Fruit fly (Drosophila melanogaster) whole organism: ENCODE data around the gene CG9903.

Experiments used
- CG8478 ChIP-seq: fragments of >200 bp; optimal IDR thresholded peaks from 2 replicates; lab custom pipeline; 2018; ENCODE audit warnings: inconsistent platforms
- pan ChIP-seq: fragments of >200 bp; optimal IDR thresholded peaks from 2 replicates; lab custom pipeline; 2017

DNA sequence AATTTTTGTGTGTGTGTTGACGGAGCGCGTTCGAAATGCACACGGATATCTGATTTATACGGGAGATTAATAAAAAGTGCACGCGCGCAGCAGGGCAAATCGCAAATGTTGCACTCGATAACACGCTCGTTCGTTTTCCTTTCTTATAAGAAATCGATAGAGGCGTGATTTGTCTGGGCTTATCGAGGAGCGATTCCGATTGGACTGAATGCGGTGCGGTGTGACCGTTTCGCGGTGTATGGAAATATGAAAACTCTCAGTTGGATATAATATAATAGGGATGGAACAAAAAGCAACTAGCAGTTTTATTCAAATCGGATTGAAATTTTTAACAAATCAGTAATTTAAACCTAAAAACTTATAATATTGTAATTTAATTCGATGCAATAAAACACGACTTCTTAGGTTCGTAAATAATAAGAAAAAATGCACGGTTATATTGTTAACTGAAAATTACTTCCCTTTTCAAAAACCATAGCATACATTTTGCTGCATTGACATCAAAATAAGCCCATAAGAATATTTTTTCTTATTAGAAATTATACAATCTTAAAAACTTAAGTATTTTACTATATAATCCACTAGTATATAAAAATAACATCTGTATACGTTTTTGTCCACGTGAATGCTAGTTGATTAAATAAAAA is 46.5 kb upstream of the CG9903 start, which contains the start of gene CanA-14F:
- no peak for TF ChIP-seq CG8478
- TF ChIP-seq pan: no peak
